Worm (Caenorhabditis elegans) whole organism, L2 larva: Measurements from ENCODE around the gene dmsr-14.

Experiments used
- R02D3.7 ChIP-seq: fragments of 150-350 bp; optimal IDR thresholded peaks from 2 replicates; lab custom pipeline; 2014; ENCODE audit warnings: missing biosample characterization, missing genetic modification characterization
- ama-1 ChIP-seq: fragments of 150-350 bp; optimal IDR thresholded peaks from 2 replicates; lab custom pipeline; 2018; ENCODE audit warnings: inconsistent platforms
- fos-1 ChIP-seq: fragments of 150-350 bp; optimal IDR thresholded peaks from 2 replicates; lab custom pipeline; 2014; ENCODE audit warnings: missing biosample characterization, missing genetic modification characterization
- lin-11 ChIP-seq: fragments of 150-350 bp; sonication (generic microtip); optimal IDR thresholded peaks from 2 replicates; lab custom pipeline; 2014; ENCODE audit warnings: missing biosample characterization, missing genetic modification characterization, inconsistent platforms, mixed read lengths
- nhr-11 ChIP-seq: fragments of 150-350 bp; optimal IDR thresholded peaks from 2 replicates; lab custom pipeline; 2014; ENCODE audit warnings: missing biosample characterization, missing genetic modification characterization
- nhr-23 ChIP-seq: fragments of 150-350 bp; optimal IDR thresholded peaks from 2 replicates; lab custom pipeline; 2014; ENCODE audit warnings: missing biosample characterization, missing genetic modification reagents, missing genetic modification characterization
- nhr-237 ChIP-seq: fragments of 150-350 bp; optimal IDR thresholded peaks from 2 replicates; lab custom pipeline; 2014; ENCODE audit warnings: missing biosample characterization, missing genetic modification characterization
- nhr-77 ChIP-seq: fragments of 150-350 bp; optimal IDR thresholded peaks from 2 replicates; lab custom pipeline; 2014; ENCODE audit warnings: missing biosample characterization, missing genetic modification characterization
- snpc-4 ChIP-seq: fragments of 150-350 bp; optimal IDR thresholded peaks from 2 replicates; lab custom pipeline; 2014; ENCODE audit warnings: missing biosample characterization, missing genetic modification characterization

- TF ChIP-seq nhr-11 (tag; lab: Kevin White, UChicago) (no peak), fos-1 (no peak), nhr-77 (tag; lab: Kevin White, UChicago) (no peak), nhr-23 (no peak), lin-11 (no peak), R02D3.7 (tag; lab: Kevin White, UChicago) (no peak), ama-1 (lab: Kevin White, UChicago) (no peak), nhr-237 (tag; lab: Kevin White, UChicago) (no peak), snpc-4 (tag; lab: Kevin White, UChicago) (no peak)
Measured at ce11 chrV:6773735-6774134, 43.3 kb downstream of the dmsr-14 start, which contains the start of gene ZC404.16.
